Worm (Caenorhabditis elegans): ENCODE measurements around the gene Y37E11B.6.

ce11 chrIV:3647551-3647950, 48.4 kb upstream of the Y37E11B.6 start:
- no peak for TF ChIP-seq tra-4 (tag; optimal IDR thresholded peaks at IDR 0.05)
- TF ChIP-seq ama-1 (optimal IDR thresholded peaks at IDR 0.05): no peak
- no peak for TF ChIP-seq ets-7 (tag; optimal IDR thresholded peaks at IDR 0.05)
- TF ChIP-seq aly-1 (tag; optimal IDR thresholded peaks at IDR 0.05): no peak
- TF ChIP-seq hmg-4 (GFP tag; optimal IDR thresholded peaks at IDR 0.05): no peak
- no peak for TF ChIP-seq tbx-11 (GFP tag; IDR thresholded peaks at IDR 0.05)
- TF ChIP-seq ceh-36 (tag; optimal IDR thresholded peaks at IDR 0.05): no peak
